Fruit fly (Drosophila melanogaster) whole organism, prepupa: ENCODE data around the gene t-cup.

Source experiments
- Blimp-1 ChIP-seq: fragments of 200-800 bp; sonication (Bioruptor generic); optimal IDR thresholded peaks from 3 replicates; lab custom pipeline; 2017; ENCODE audit warnings: missing biosample characterization, missing genetic modification characterization, mild to moderate bottlenecking, moderate library complexity, missing genetic modification reagents
- CG11762 ChIP-seq: fragments of 200-800 bp; sonication (Bioruptor generic); optimal IDR thresholded peaks from 3 replicates; lab custom pipeline; 2016; ENCODE audit warnings: missing biosample characterization, missing genetic modification characterization; ENCODE audit not compliant: insufficient read depth
- CG11902 ChIP-seq: fragments of 200-800 bp; sonication (Bioruptor generic); optimal IDR thresholded peaks from 3 replicates; lab custom pipeline; 2016; ENCODE audit warnings: missing biosample characterization, missing genetic modification characterization
- CG31627 ChIP-seq: fragments of 200-800 bp; sonication (Bioruptor generic); optimal IDR thresholded peaks from 3 replicates; lab custom pipeline; 2016; ENCODE audit warnings: missing biosample characterization, missing genetic modification characterization
- CG32006 ChIP-seq: fragments of 200-800 bp; sonication (Bioruptor generic); optimal IDR thresholded peaks from 3 replicates; lab custom pipeline; 2017; ENCODE audit warnings: missing biosample characterization, mild to moderate bottlenecking, missing genetic modification characterization
- CG34406 ChIP-seq: fragments of 200-800 bp; sonication (Bioruptor generic); optimal IDR thresholded peaks from 3 replicates; lab custom pipeline; 2016; ENCODE audit warnings: missing biosample characterization, missing genetic modification characterization
- CG3919 ChIP-seq: fragments of 200-800 bp; sonication (Bioruptor generic); optimal IDR thresholded peaks from 3 replicates; lab custom pipeline; 2016; ENCODE audit warnings: missing biosample characterization, missing genetic modification characterization
- CG4318 ChIP-seq: fragments of 200-800 bp; sonication (Bioruptor generic); optimal IDR thresholded peaks from 3 replicates; lab custom pipeline; 2017; ENCODE audit warnings: missing biosample characterization, mild to moderate bottlenecking, missing genetic modification characterization
- CG6792 ChIP-seq: fragments of 200-800 bp; sonication (Bioruptor generic); optimal IDR thresholded peaks from 3 replicates; lab custom pipeline; 2016; ENCODE audit warnings: missing biosample characterization, missing genetic modification characterization
- CG6854 ChIP-seq: fragments of 200-800 bp; sonication (Bioruptor generic); optimal IDR thresholded peaks from 2 replicates; lab custom pipeline; 2017; ENCODE audit warnings: missing biosample characterization, mild to moderate bottlenecking, missing genetic modification characterization
- CG7368 ChIP-seq: fragments of 200-800 bp; sonication (Bioruptor generic); optimal IDR thresholded peaks from 3 replicates; lab custom pipeline; 2016; ENCODE audit warnings: missing biosample characterization, missing genetic modification characterization
- CG8632 ChIP-seq: fragments of 200-800 bp; sonication (Bioruptor generic); optimal IDR thresholded peaks from 3 replicates; lab custom pipeline; 2016; ENCODE audit warnings: missing biosample characterization, missing genetic modification characterization
- Eip75B ChIP-seq: fragments of 200-800 bp; sonication (Bioruptor generic); optimal IDR thresholded peaks from 3 replicates; lab custom pipeline; 2016; ENCODE audit warnings: missing biosample characterization, missing genetic modification characterization
- Eip78C ChIP-seq: fragments of 200-800 bp; sonication (Bioruptor generic); peaks from one replicate; lab custom pipeline; 2016; ENCODE audit warnings: missing biosample characterization, missing genetic modification characterization
- Eip93F ChIP-seq: fragments of 200-800 bp; sonication (Bioruptor generic); optimal IDR thresholded peaks from 2 replicates; lab custom pipeline; 2016; ENCODE audit warnings: missing biosample characterization, mild to moderate bottlenecking, missing genetic modification characterization
- Ets21C ChIP-seq: fragments of 200-800 bp; sonication (Bioruptor generic); optimal IDR thresholded peaks from 3 replicates; lab custom pipeline; 2016; ENCODE audit warnings: missing biosample characterization, missing genetic modification characterization
- Gug ChIP-seq: fragments of 200-800 bp; sonication (Bioruptor generic); IDR thresholded peaks from 2 replicates; pipeline ENCODE4 v1.3.6; 2022; ENCODE audit warnings: missing biosample characterization, missing genetic modification characterization
- Hr38 ChIP-seq: sonication (Bioruptor generic); optimal IDR thresholded peaks from 2 replicates; lab custom pipeline; 2016; ENCODE audit warnings: missing biosample characterization, missing genetic modification characterization
- Lpt ChIP-seq: fragments of 200-800 bp; sonication (Bioruptor generic); optimal IDR thresholded peaks from 3 replicates; lab custom pipeline; 2016; ENCODE audit warnings: missing biosample characterization, missing genetic modification characterization
- Met ChIP-seq: fragments of 200-800 bp; sonication (Bioruptor generic); optimal IDR thresholded peaks from 3 replicates; lab custom pipeline; 2016; ENCODE audit warnings: missing biosample characterization, missing genetic modification characterization
- OdsH ChIP-seq: fragments of 200-800 bp; sonication (Bioruptor generic); optimal IDR thresholded peaks from 3 replicates; lab custom pipeline; 2016; ENCODE audit warnings: missing biosample characterization, missing genetic modification characterization
- Sox102F ChIP-seq: fragments of 200-800 bp; sonication (Bioruptor generic); optimal IDR thresholded peaks from 2 replicates; lab custom pipeline; 2016; ENCODE audit warnings: missing biosample characterization, mild to moderate bottlenecking, missing genetic modification characterization
- Sox14 ChIP-seq: fragments of 200-800 bp; sonication (Bioruptor generic); optimal IDR thresholded peaks from 3 replicates; lab custom pipeline; 2016; ENCODE audit warnings: missing biosample characterization, missing genetic modification characterization
- Sox15 ChIP-seq: fragments of 200-800 bp; sonication (Bioruptor generic); optimal IDR thresholded peaks from 3 replicates; lab custom pipeline; 2016; ENCODE audit warnings: missing biosample characterization, missing genetic modification characterization
- achi ChIP-seq: fragments of 200-800 bp; sonication (Bioruptor generic); optimal IDR thresholded peaks from 3 replicates; lab custom pipeline; 2016; ENCODE audit warnings: missing biosample characterization, missing genetic modification characterization
- acj6 ChIP-seq: fragments of 200-800 bp; sonication (Bioruptor generic); optimal IDR thresholded peaks from 3 replicates; lab custom pipeline; 2016; ENCODE audit warnings: missing biosample characterization, missing genetic modification characterization
- cyc ChIP-seq: fragments of 200-800 bp; sonication (Bioruptor generic); optimal IDR thresholded peaks from 3 replicates; lab custom pipeline; 2016; ENCODE audit warnings: missing biosample characterization, missing genetic modification characterization
- dac ChIP-seq: fragments of 200-800 bp; sonication (Bioruptor generic); optimal IDR thresholded peaks from 2 replicates; lab custom pipeline; 2017; ENCODE audit warnings: missing biosample characterization, mild to moderate bottlenecking, missing genetic modification characterization
- lz ChIP-seq: fragments of 200-800 bp; sonication (Bioruptor generic); optimal IDR thresholded peaks from 3 replicates; lab custom pipeline; 2016; ENCODE audit warnings: missing biosample characterization, missing genetic modification characterization
- net ChIP-seq: fragments of 200-800 bp; sonication (Bioruptor generic); optimal IDR thresholded peaks from 3 replicates; lab custom pipeline; 2016; ENCODE audit warnings: missing biosample characterization, missing genetic modification characterization
- pdm3 ChIP-seq: fragments of 200-800 bp; sonication (Bioruptor generic); optimal IDR thresholded peaks from 3 replicates; lab custom pipeline; 2016; ENCODE audit warnings: missing biosample characterization, missing genetic modification characterization
- svp ChIP-seq: fragments of 200-800 bp; sonication (Bioruptor generic); peaks from one replicate; lab custom pipeline; 2016; ENCODE audit warnings: missing biosample characterization, missing genetic modification characterization
- topi ChIP-seq: fragments of 200-800 bp; sonication (Bioruptor generic); optimal IDR thresholded peaks from 3 replicates; lab custom pipeline; 2016; ENCODE audit warnings: missing biosample characterization, missing genetic modification characterization
- vri ChIP-seq: fragments of 200-800 bp; sonication (Bioruptor generic); optimal IDR thresholded peaks from 3 replicates; lab custom pipeline; 2016; ENCODE audit warnings: missing biosample characterization, mild to moderate bottlenecking, missing genetic modification characterization

t-cup gene

DNA sequence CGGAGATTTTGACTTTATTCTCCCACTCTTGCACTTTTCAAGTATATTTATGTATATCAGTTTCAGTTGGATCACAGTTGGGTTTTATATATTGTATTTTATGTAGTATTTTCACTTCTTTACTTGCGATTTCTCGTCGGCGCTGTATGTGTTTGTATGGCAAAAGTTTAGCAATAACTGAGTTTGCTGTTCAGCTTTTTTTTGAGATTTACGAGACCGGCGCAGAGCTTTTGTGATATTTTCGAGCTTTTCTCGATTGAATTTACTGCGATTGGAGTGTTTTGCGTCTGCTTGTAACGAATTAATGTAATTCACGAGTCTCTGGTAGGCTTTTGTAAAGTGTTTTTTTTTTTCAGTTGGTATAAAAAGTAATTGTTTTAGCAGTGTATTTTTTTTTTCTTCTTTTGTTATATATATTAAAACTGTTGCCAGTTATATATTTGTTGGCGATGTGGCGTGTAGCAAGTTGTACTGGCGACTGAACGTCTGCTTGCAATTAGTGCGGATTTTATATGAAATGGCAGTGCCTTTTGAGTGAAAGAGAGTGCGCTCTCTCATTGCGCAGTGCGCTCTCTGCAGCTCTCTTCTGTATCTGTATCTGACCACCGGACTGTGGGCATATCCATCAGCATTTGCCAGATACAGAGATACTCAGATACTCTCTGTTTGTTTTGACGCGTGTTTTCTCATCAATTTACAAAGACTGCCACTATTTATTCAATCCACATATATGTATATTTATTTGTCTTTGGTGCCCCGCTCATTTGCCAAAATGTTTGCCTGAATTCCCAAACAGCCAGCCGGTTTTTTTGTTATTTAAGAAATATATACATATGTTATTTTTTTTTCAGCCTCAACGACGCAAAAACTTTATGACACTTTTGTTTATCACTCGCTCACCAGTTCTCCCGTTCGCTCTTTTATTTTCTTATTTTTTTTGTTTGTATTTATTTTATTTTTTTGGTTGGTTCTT, 36.1 kb downstream of the t-cup start (continued):
- peak; percentile 71 for TF ChIP-seq svp (GFP tag; lab: Kevin White, UChicago)
- TF ChIP-seq net (GFP tag; lab: Kevin White, UChicago): peak; percentile 72
- no peak for TF ChIP-seq CG11762
- peak; percentile 88 for TF ChIP-seq Eip78C (GFP tag; lab: Kevin White, UChicago)
- TF ChIP-seq Met (GFP tag; lab: Kevin White, UChicago): peak; percentile 63
- TF ChIP-seq lz (GFP tag; lab: Kevin White, UChicago): peak; percentile 30
- TF ChIP-seq CG31627 (GFP tag; lab: Kevin White, UChicago): peak; percentile 6
- peak; percentile 91 for TF ChIP-seq CG6854
- TF ChIP-seq Eip75B (GFP tag; lab: Kevin White, UChicago): peak; percentile 51
- peak; percentile 69 for TF ChIP-seq CG34406 (GFP tag; lab: Kevin White, UChicago)
- TF ChIP-seq Eip93F (GFP tag; lab: Kevin White, UChicago): peak; percentile 86
- peak; percentile 32 for TF ChIP-seq Sox14 (GFP tag; lab: Kevin White, UChicago)
- TF ChIP-seq OdsH (GFP tag; lab: Kevin White, UChicago): no peak
- no peak for TF ChIP-seq Hr38 (GFP tag; lab: Kevin White, UChicago)
- peak; percentile 56 for TF ChIP-seq Blimp-1 (GFP tag; lab: Kevin White, UChicago)
- TF ChIP-seq CG32006 (GFP tag; lab: Kevin White, UChicago): peak; percentile 18
- TF ChIP-seq Gug (GFP tag; lab: Robert Waterston, UW): no peak
- TF ChIP-seq Lpt (GFP tag; lab: Kevin White, UChicago): peak; percentile 42
- TF ChIP-seq dac (GFP tag; lab: Kevin White, UChicago): no peak
- no peak for TF ChIP-seq Ets21C
- no peak for TF ChIP-seq cyc (GFP tag; lab: Kevin White, UChicago)
- peak; percentile 26 for TF ChIP-seq pdm3 (GFP tag; lab: Kevin White, UChicago)
- peak; percentile 8 for TF ChIP-seq acj6 (GFP tag; lab: Kevin White, UChicago)
- no peak for TF ChIP-seq CG4318 (GFP tag; lab: Kevin White, UChicago)
- TF ChIP-seq Sox15: no peak
- peak; percentile 35 for TF ChIP-seq achi (GFP tag; lab: Kevin White, UChicago)
- TF ChIP-seq CG3919: peak; percentile 58
- peak; percentile 34 for TF ChIP-seq CG8632 (GFP tag; lab: Kevin White, UChicago)
- peak; percentile 32 for TF ChIP-seq CG6792 (GFP tag; lab: Kevin White, UChicago)
- peak; percentile 68 for TF ChIP-seq Sox102F (GFP tag; lab: Kevin White, UChicago)
- no peak for TF ChIP-seq CG7368 (GFP tag; lab: Kevin White, UChicago)
- TF ChIP-seq topi (GFP tag; lab: Kevin White, UChicago): peak; percentile 61

DNA sequence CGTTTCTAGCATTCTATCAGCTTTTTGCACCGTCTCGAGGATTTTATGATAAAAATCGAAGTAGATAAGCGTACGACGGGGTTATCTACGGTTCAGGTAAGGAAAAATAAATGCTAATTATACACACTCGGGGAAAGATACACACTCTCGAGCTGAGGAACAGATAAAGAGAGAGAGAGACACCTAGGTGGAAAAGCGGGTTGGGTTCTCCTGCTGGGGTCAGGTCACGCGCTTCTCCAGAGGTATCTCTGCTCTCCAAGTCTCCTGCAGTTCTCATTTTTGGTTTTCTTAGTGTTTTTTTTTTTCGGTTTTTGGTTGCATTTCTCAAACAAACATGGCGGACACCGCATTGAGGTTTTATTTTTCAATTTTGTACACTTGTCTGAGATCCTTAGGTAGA, 37.3 kb downstream of the t-cup start:
- TF ChIP-seq Sox14 (GFP tag; lab: Kevin White, UChicago) (peak; percentile 5), svp (GFP tag; lab: Kevin White, UChicago) (peak; percentile 73), Eip78C (GFP tag; lab: Kevin White, UChicago) (peak; percentile 30), CG11902 (GFP tag; lab: Kevin White, UChicago) (no peak)

DNA sequence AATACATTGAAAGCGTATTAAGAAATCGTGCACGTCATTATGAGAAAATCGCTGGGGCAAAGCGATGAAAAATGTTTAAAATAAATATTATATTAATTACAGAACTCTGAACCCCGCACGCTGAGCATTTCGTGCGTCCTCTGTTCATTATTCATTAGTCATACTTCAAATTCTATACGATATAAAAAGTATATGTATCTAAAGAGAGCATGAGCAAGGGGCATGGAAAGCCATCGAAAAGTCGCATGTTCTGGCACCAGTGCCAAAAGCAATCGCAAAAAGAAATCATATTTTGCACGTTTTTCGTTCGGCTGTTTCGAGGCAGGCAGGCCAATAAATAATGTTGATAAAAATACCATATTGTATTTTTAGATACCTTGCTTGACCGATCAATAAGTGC, 37.9 kb downstream of the t-cup start:
- TF ChIP-seq svp (GFP tag; lab: Kevin White, UChicago): peak; percentile 60
- no peak for TF ChIP-seq dac (GFP tag; lab: Kevin White, UChicago)
- no peak for TF ChIP-seq CG11902 (GFP tag; lab: Kevin White, UChicago)
- peak; percentile 39 for TF ChIP-seq Eip78C (GFP tag; lab: Kevin White, UChicago)
- TF ChIP-seq Gug (GFP tag; lab: Robert Waterston, UW): no peak
- peak; percentile 6 for TF ChIP-seq vri (GFP tag; lab: Kevin White, UChicago)
- TF ChIP-seq Eip93F (GFP tag; lab: Kevin White, UChicago): peak; percentile 63
- no peak for TF ChIP-seq Ets21C
